Fruit fly (Drosophila melanogaster) S2 (cell line): ENCODE measurements around the gene CG33293.

Experiments
- CG8478 ChIP-seq: fragments of >200 bp; optimal IDR thresholded peaks from 2 replicates; lab custom pipeline; 2018
- CTCF ChIP-seq, 2 experiments: fragments of >200 bp; optimal IDR thresholded peaks; 2 replicates each; lab custom pipeline; 2018

The CG33293 gene

DNA sequence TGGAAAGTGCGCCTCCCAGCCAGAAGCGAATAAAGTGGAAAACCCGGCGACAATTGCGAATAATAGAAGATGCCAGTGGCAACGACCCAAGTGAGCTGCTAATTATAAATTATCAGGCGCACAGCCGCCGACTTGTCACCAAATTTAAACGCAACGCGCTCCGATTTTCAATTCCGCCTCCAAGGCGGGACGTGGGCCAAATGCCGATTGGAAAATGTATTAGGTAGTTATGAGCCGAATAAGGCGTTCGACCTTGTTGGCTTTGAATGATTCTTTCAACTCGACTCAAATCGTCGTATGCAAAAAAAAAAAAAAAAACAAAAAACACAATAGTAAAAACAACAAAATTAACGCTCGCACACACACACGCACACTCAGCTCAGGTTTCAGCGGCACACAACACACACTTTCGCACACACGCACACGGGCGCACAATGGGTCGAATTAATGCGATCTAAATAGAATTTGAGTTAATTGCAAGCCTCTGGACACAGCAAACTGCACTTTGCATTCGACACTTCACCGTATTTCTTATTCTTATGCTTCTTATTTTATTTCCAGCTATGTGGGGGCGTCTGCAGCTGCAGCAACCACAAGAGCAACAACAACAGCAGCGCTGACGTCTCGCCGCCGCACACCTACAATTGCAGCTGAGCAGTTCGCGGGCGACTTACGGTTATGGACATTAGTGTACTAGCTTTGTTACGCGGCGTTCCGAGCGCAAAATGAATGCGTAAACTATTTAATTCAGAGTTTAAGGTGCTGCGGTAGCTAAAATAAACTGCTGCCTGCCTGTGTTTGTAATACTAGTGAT is 8.9 kb downstream of the CG33293 start:
- no peak for TF ChIP-seq CG8478 (lab: Kevin White, UChicago)
- no peak for TF ChIP-seq CTCF (optimal IDR thresholded peaks at IDR 0.05; lab: Kevin White, UChicago)

DNA sequence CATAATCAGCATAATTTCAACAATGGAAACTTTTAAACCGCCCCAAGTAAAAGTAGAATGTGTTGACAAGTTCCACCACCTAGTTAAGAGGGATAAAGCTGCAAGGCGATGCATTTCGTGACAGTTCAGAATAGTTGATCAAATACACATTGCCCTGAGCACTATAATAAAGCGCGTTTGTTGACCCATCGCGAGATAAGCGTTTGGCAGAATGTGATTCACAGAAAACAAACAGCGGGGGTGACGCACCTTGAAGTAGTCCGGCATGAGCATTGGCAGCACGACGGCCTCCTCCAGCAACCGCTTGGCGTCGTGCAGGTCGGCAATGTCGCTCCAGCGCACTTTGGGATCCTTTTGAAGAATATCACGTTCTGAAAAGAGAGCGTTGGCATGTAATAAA is 11.1 kb downstream of the CG33293 start:
- TF ChIP-seq CG8478 (lab: Kevin White, UChicago) = no peak
- no peak for TF ChIP-seq CTCF (optimal IDR thresholded peaks at IDR 0.05; lab: Kevin White, UChicago)

DNA sequence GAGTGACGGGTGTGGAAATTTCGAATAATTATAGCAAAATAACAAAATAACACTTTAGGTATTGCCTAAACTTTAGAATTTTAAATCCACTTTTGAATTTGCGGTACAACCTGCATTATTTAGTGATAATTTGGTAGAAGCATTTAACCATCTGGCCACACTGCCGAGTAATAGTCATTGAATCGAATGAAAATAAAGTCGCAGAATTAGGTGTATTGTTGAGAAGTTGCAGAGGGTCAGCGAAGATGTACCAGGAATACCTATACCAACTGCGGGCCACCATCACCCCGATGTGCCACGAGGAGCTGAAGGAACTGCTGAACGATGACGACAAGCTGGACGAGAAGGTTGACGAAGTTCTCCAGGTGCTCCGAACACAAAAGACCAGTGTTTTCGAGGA is 14.5 kb downstream of the CG33293 start, which contains the start of gene Vps37B:
Gene Vps37B, plus strand, starts transcription at position 134 of the 400 bp plus-strand sequence.
- TF ChIP-seq CTCF (optimal IDR thresholded peaks at IDR 0.05; lab: Kevin White, UChicago) (no peak), CG8478 (lab: Kevin White, UChicago) (no peak)

DNA sequence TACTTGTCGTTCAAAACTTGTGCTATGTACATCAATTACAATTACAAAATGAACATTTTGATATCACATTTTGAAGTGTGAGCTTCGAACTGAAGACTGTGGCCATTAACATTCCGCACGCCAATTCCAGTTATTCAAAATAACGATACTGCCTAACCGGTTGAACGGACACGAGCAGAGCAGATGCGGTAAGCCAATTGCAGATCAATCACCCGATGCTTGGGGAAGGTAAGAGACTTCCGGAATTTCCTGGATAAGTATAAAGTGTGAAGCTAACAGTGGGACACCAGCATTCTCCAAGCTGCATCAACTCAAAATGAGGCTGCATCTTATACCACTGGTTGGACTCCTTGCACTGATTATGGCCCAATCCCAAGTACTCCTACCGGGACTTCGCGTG is 16.7 kb downstream of the CG33293 start, which contains the start of gene CG14664:
Gene CG14664, plus strand, starts transcription at position 301 of the 400 bp plus-strand sequence.
- TF ChIP-seq CG8478 (lab: Kevin White, UChicago) (no peak), CTCF (optimal IDR thresholded peaks at IDR 0.05; lab: Kevin White, UChicago) (no peak)

DNA sequence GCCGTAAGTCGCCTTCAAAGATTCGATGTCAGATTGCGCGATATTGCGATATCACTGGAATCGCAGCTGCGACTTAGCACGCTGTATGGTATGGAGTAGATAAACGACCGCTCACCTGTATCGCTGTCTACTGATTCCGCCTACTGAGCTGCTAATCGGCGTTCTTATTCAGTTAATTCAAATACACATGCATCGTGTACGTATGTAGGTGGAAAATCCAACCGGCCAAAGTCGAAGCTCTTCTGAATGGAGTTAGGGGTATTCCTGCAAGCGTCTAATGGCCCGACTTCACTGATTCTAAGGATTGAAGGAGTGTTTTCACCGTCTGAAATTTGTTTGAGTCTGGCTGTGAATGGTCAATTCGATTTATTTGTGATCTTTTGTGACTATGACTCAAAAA is 17.4 kb downstream of the CG33293 start, which contains the start of gene CG2604:
Gene CG2604, minus strand, starts transcription at position 231 of the 400 bp plus-strand sequence.
- TF ChIP-seq CTCF (optimal IDR thresholded peaks at IDR 0.05; lab: Kevin White, UChicago) = no peak
- TF ChIP-seq CG8478 (lab: Kevin White, UChicago) = no peak

DNA sequence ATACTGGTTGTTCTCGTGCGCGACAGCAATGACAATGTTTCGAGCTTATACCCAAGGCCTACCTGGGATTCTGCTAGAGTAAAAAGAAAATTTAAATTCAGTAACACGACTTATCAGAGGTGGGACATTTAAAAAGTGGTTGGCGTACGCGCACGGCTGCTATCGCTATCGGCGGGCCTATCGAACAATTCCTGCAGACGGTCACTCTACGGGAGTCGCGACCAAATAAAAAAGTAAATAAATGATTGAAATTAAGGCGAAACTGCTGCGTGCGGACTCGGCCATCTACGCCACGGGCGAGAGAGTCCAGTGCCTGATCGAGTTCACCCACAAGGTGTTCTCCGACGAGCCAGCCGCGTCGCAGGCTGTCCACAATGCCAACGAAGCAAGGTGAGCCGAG is 21.1 kb downstream of the CG33293 start, which contains the start of the genes Prosbeta2R2 and CG1116:
Gene Prosbeta2R2, minus strand, starts transcription at position 63 of the 400 bp plus-strand sequence.
Gene CG1116, plus strand, starts transcription at position 192 of the 400 bp plus-strand sequence.
- TF ChIP-seq CTCF (optimal IDR thresholded peaks at IDR 0.05; lab: Kevin White, UChicago) = no peak
- no peak for TF ChIP-seq CG8478 (lab: Kevin White, UChicago)

DNA sequence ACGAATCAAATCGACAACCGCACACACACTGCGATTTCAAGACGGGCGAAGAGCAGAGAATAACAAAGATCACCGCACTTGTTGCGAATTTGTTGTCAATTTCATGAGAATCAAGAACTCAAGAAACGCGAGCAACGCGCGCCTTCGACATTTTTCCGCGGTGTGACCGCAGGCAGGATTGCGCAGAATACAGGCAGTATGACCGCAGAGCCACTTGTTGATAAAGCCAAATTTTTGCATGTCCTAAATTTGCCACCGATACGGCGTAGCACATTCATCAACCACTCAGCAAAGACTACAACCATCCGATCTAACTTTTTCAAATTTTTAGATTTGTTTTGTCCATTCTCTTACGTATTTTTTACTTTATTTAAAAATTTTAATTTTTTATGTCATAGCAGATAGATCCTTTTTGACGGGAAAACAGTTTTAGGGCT is 23.2 kb downstream of the CG33293 start, which contains the start of gene cno:
Gene cno, minus strand, starts transcription at position 179 of the 437 bp plus-strand sequence.
- TF ChIP-seq CG8478 (lab: Kevin White, UChicago) = no peak
- TF ChIP-seq CTCF (optimal IDR thresholded peaks at IDR 0.05; lab: Kevin White, UChicago) = peak; percentile 53 to 66

DNA sequence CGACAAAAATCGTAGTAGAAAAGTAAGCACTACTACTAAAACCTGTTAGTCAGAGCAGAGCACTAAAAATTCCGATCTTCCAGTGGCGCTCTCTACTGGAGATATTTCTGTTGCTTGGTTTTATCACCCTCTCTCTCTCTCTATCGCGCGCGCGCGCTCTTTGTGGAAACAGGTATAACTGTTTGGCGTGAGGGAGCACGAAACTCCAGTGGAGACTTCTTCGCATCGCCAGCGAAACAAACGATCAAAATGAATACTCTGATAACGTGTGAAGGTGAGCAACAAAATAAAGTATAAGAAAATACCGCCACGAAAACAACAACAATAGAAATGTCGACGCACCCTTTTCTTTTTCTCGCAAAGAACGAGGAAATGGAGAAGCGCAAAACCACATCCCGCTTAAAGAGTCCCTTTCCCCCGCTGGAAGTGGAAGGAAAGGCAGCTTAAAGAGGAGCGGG is 24.2 kb downstream of the CG33293 start:
- TF ChIP-seq CG8478 (lab: Kevin White, UChicago) = no peak
- TF ChIP-seq CTCF (optimal IDR thresholded peaks at IDR 0.05; lab: Kevin White, UChicago) = peak; percentile 82 to 85

DNA sequence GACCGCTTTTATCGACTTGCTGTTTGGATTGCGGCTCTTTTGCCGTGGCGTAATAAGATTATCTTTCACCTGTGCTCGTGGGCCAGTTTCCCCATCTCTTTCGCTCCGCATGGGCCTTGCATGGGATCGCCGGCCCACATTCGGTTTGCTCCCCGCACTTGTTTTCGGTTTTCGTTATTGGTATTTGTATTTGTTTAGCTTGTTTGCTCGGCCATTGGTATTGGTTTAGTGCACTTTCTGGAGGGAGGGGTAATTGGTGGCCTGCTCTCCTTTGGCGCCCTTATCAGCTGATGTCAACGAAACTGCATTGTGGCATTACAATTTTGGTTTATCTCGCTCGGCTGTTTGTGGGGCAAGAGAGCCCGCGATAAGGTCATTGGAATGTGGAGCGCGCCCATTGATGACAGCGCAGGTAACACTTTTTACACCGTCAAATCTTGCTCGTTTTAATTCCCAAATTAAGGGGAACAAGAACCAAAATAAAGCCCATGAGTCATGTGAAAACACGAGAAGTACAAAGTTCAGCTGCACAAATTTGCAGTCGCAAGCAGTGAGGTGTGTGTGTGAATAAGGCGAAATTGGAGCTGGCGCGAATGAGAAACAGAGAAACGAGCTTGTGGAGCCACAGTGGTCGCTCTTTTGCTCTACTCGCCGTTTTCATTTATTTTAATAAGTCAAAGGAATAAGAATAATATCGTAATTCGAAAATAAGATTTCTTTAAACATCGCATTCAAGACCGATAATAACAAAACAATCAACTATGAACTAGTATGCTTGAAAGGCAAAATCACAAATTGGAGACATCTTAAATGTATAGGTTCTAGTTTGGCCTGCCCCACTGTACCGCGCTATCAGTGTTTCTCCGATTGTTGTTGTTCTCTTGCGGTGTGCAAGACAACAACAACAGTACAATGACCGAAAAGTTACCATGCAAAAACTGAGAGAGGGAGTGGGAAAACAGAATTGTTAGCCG is 24.9 kb downstream of the CG33293 start:
- TF ChIP-seq CG8478 (lab: Kevin White, UChicago) (no peak), CTCF (optimal IDR thresholded peaks at IDR 0.05; lab: Kevin White, UChicago) (no peak)

DNA sequence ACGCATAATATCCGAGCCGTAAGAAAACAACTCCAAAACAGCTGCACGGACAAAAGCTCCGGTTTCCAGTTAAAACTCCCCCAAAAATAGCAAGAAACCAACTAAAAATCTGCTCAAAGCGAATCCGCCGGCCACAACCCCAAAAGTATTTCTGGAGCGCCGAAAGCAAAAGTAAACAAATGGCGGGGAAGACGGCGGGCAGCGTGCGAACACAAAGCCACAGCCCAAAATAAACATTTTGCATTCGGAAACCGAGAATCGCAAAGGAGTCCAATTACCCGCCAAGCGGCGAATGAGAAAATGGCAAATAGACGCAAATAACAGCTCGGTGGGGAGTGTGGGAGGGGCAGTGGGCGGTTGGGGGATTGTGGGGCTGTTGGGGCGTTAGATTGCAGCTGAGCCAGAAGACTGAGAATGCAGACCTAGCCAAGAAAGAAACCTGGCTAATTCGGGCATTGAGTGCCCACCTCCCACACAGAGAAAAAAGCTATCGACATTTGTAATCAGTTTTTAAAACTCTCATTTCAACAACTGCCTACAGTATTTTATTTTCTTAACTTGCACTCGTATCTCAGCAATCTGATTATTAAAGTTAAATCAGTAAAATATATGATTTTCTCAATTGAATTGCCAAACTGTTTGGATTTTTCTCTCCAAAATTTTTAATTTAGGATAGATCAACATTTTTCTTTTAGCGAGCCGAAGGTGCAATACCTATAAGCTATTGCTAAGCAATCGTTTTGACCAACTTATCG is 26.2 kb downstream of the CG33293 start:
- TF ChIP-seq CTCF (optimal IDR thresholded peaks at IDR 0.05; lab: Kevin White, UChicago) (no peak), CG8478 (lab: Kevin White, UChicago) (no peak)

DNA sequence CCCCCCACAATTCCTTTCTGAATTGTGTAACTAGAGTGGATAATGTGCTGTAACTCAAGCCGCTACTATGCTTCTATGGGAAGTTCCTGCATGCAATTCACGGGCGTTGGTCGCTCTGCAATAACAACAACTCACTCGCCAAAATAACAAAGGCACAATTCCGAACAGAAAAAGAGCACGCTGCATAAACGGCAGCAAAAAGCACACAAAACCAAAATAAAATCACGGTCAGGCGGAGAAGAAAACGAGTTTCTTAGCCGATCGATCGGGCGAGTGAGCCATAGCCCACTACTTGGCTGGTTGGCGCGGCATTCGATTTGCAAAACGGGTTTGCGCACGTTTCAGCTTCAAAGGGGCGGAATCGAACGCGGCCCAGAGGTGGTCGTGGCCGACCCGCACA is 27.2 kb downstream of the CG33293 start:
- TF ChIP-seq CTCF (optimal IDR thresholded peaks at IDR 0.05; lab: Kevin White, UChicago) (no peak), CG8478 (lab: Kevin White, UChicago) (no peak)

DNA sequence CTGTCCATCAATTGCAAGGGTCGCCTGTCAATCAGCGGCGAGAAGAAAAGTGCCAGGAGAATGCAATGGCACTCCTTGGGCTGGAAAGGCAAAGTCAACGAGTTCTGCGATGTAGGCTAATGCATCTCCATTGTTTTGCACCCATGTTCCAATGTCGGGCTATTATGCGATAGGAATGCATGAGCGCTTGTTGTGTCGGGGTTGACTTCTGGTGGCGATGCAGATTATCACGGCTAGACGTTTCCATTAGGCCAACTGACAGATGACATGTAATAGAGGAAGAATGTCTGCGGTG is 27.8 kb downstream of the CG33293 start:
- TF ChIP-seq CTCF (optimal IDR thresholded peaks at IDR 0.05; lab: Kevin White, UChicago) (no peak), CG8478 (lab: Kevin White, UChicago) (no peak)

DNA sequence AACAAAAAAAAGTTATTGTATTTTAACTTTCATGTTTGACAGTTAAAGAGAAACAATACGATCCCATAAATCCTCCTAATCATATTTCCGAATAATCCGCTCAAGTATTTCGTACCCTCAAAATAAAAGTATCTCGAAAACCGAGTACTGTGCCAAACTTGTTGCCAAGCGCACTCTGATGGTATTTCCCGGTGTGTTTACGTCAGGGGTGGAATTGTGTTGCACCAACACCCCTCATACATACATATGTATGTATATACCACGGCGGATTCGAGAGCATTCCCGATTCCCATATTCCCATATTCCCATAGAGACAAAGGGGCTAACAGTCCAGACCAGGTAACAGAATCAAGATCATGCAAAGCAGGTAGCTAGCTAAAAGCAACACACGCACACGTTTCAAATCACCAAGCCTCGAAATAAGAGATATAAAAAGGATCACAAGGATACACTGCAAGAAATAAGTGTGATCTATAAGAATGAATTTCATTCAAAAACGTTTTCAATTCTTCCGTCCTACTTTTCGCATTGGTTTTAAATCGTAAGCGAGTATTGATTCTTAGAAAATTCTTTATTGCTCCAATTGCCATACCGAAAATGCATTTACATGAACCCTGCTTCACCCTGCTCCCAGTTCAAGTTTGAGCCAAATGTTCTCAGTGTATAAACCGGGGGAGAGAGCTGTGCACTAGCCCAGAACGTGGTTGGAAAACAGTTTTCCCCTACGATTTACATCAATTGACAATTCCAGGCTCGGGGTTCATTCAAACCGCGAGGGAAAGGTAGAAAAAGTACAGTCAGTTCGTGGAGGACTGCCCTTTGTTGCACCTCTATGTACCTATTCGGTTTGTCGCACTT is 28.4 kb downstream of the CG33293 start:
- TF ChIP-seq CG8478 (lab: Kevin White, UChicago) = no peak
- no peak for TF ChIP-seq CTCF (optimal IDR thresholded peaks at IDR 0.05; lab: Kevin White, UChicago)
